Worm (Caenorhabditis elegans): ENCODE data around the gene sri-71.

Gene sri-71

ce11 chrII:2627154-2627799 is at the start of gene sri-71:
Gene sri-71 (plus strand): TSS chrII:2627749.
- TF ChIP-seq bed-3 (GFP tag; optimal IDR thresholded peaks at IDR 0.05) (no peak), sptf-1 (tag; optimal IDR thresholded peaks at IDR 0.05) (peak; percentile 32)

- no peak for TF ChIP-seq pha-4 (tag; optimal IDR thresholded peaks at IDR 0.05)
- TF ChIP-seq unc-39 (tag; optimal IDR thresholded peaks at IDR 0.05): no peak
- no peak for TF ChIP-seq mab-5 (tag; optimal IDR thresholded peaks at IDR 0.05)
- TF ChIP-seq ham-2 (GFP tag; optimal IDR thresholded peaks at IDR 0.05): no peak
- TF ChIP-seq ztf-11 (tag; optimal IDR thresholded peaks at IDR 0.05): no peak
- TF ChIP-seq nhr-2 (tag; optimal IDR thresholded peaks at IDR 0.05): no peak
- no peak for TF ChIP-seq sptf-1 (tag; optimal IDR thresholded peaks at IDR 0.05)
Observed at ce11 chrII:2578216-2578615, 49.3 kb upstream of the sri-71 start.

- TF ChIP-seq snpc-4 (tag; optimal IDR thresholded peaks at IDR 0.05) (no peak), blmp-1 (tag; optimal IDR thresholded peaks at IDR 0.05) (no peak), M03D4.4 (tag; optimal IDR thresholded peaks at IDR 0.05) (no peak), pha-4 (tag; optimal IDR thresholded peaks at IDR 0.05) (no peak), nhr-12 (tag; optimal IDR thresholded peaks at IDR 0.05) (no peak), nhr-28 (tag; optimal IDR thresholded peaks at IDR 0.05) (no peak), cnd-1 (tag; optimal IDR thresholded peaks at IDR 0.05) (no peak), unc-120 (tag; optimal IDR thresholded peaks at IDR 0.05; ENCODE audit: poor library complexity, severe bottlenecking) (no peak), nhr-237 (tag; optimal IDR thresholded peaks at IDR 0.05) (no peak), flh-1 (GFP tag; optimal IDR thresholded peaks at IDR 0.05) (no peak), ham-2 (GFP tag; optimal IDR thresholded peaks at IDR 0.05) (no peak), ceh-83 (GFP tag; optimal IDR thresholded peaks at IDR 0.05) (no peak), ces-1 (GFP tag; optimal IDR thresholded peaks at IDR 0.05) (no peak), mep-1 (tag; optimal IDR thresholded peaks at IDR 0.05) (no peak), lsy-2 (tag; optimal IDR thresholded peaks at IDR 0.05) (no peak), sptf-1 (tag; optimal IDR thresholded peaks at IDR 0.05) (no peak), sem-2 (GFP tag; optimal IDR thresholded peaks at IDR 0.05) (no peak), lin-13 (tag; optimal IDR thresholded peaks at IDR 0.05) (no peak), elt-1 (tag; optimal IDR thresholded peaks at IDR 0.05; ENCODE audit: borderline replicate concordance, insufficient read depth) (no peak)
Observed at ce11 chrII:2583044-2583443, 44.5 kb upstream of the sri-71 start, which contains the start of gene sri-74. Gene sri-74 (minus strand): TSS chrII:2583144.

ce11 chrII:2585493-2585892 is 42.1 kb upstream of the sri-71 start, which contains the start of gene sri-36:
Gene sri-36 (minus strand): TSS chrII:2585593.
- TF ChIP-seq drap-1 (GFP tag; optimal IDR thresholded peaks at IDR 0.05): no peak
- TF ChIP-seq unc-62 (GFP tag; optimal IDR thresholded peaks at IDR 0.05): no peak
- TF ChIP-seq nhr-2 (tag; optimal IDR thresholded peaks at IDR 0.05): no peak
- TF ChIP-seq ceh-83 (GFP tag; optimal IDR thresholded peaks at IDR 0.05): no peak
- TF ChIP-seq elt-1 (tag; optimal IDR thresholded peaks at IDR 0.05; ENCODE audit: borderline replicate concordance, insufficient read depth): no peak
- TF ChIP-seq elt-3 (tag; optimal IDR thresholded peaks at IDR 0.05): no peak
- TF ChIP-seq unc-39 (tag; optimal IDR thresholded peaks at IDR 0.05): no peak
- TF ChIP-seq snpc-4 (tag; optimal IDR thresholded peaks at IDR 0.05): no peak
- no peak for TF ChIP-seq mab-5 (tag; optimal IDR thresholded peaks at IDR 0.05)
- TF ChIP-seq ham-2 (GFP tag; optimal IDR thresholded peaks at IDR 0.05): no peak
- no peak for TF ChIP-seq blmp-1 (tag; optimal IDR thresholded peaks at IDR 0.05)
- no peak for TF ChIP-seq M03D4.4 (tag; optimal IDR thresholded peaks at IDR 0.05)
- TF ChIP-seq ces-1 (GFP tag; optimal IDR thresholded peaks at IDR 0.05): no peak
- no peak for TF ChIP-seq flh-1 (GFP tag; optimal IDR thresholded peaks at IDR 0.05)
- no peak for TF ChIP-seq mep-1 (tag; optimal IDR thresholded peaks at IDR 0.05)
- no peak for TF ChIP-seq bed-3 (GFP tag; optimal IDR thresholded peaks at IDR 0.05)
- no peak for TF ChIP-seq mls-2 (tag; optimal IDR thresholded peaks at IDR 0.05)
- no peak for TF ChIP-seq sptf-1 (tag; optimal IDR thresholded peaks at IDR 0.05)
- no peak for TF ChIP-seq pha-4 (tag; optimal IDR thresholded peaks at IDR 0.05)

ce11 chrII:2586861-2587554 is 40.5 kb upstream of the sri-71 start, which contains the start of the genes F33H12.7 and sri-39:
Gene F33H12.7 (minus strand): TSS chrII:2586911.
Gene sri-39 (plus strand): TSS chrII:2587504.
- TF ChIP-seq nhr-28 (tag; optimal IDR thresholded peaks at IDR 0.05) (no peak), bed-3 (GFP tag; optimal IDR thresholded peaks at IDR 0.05) (no peak), tbx-8 (GFP tag; optimal IDR thresholded peaks at IDR 0.05) (no peak), pha-4 (tag; optimal IDR thresholded peaks at IDR 0.05) (no peak), flh-1 (GFP tag; optimal IDR thresholded peaks at IDR 0.05) (no peak), blmp-1 (tag; optimal IDR thresholded peaks at IDR 0.05) (no peak), drap-1 (GFP tag; optimal IDR thresholded peaks at IDR 0.05) (no peak), lin-13 (tag; optimal IDR thresholded peaks at IDR 0.05) (no peak), nhr-2 (tag; optimal IDR thresholded peaks at IDR 0.05) (no peak), M03D4.4 (tag; optimal IDR thresholded peaks at IDR 0.05) (no peak), mls-2 (tag; optimal IDR thresholded peaks at IDR 0.05) (no peak), ztf-11 (tag; optimal IDR thresholded peaks at IDR 0.05) (no peak), ceh-39 (tag; optimal IDR thresholded peaks at IDR 0.05) (no peak), unc-39 (tag; optimal IDR thresholded peaks at IDR 0.05) (no peak), ces-1 (GFP tag; optimal IDR thresholded peaks at IDR 0.05) (no peak), sem-2 (GFP tag; optimal IDR thresholded peaks at IDR 0.05) (no peak)
